Worm (Caenorhabditis elegans): ENCODE data around the gene srh-69.

- TF ChIP-seq nhr-77 (tag; optimal IDR thresholded peaks at IDR 0.05) (no peak), dmd-4 (tag; optimal IDR thresholded peaks at IDR 0.05) (no peak)
These were observed 32.9 kb downstream of the srh-69 start for ce11 chrII:12481645-12482044.
